Worm (Caenorhabditis elegans) whole organism, late embryonic: ENCODE results near the gene klp-6.

Experiments used
- C38D4.7 ChIP-seq: fragments of 200-800 bp; sonication (Bioruptor generic); optimal IDR thresholded peaks from 2 replicates; lab custom pipeline; 2018; ENCODE audit warnings: mild to moderate bottlenecking, missing genetic modification characterization, moderate library complexity, missing compliant biosample characterization
- K02D7.2 ChIP-seq: sonication (generic microtip); optimal IDR thresholded peaks from 2 replicates; lab custom pipeline; 2017; ENCODE audit warnings: mild to moderate bottlenecking, missing genetic modification characterization, missing compliant biosample characterization
- T23F11.4 ChIP-seq: fragments of 200-800 bp; sonication (Bioruptor generic); optimal IDR thresholded peaks from 2 replicates; lab custom pipeline; 2018; ENCODE audit warnings: mild to moderate bottlenecking, missing genetic modification characterization, missing compliant biosample characterization
- Y22D7AL.16 ChIP-seq: sonication (generic microtip); optimal IDR thresholded peaks from 2 replicates; lab custom pipeline; 2016; ENCODE audit warnings: missing genetic modification characterization, missing compliant biosample characterization
- ceh-14 ChIP-seq: sonication (generic microtip); optimal IDR thresholded peaks from 2 replicates; lab custom pipeline; 2016; ENCODE audit warnings: missing genotype, missing genetic modification characterization, missing compliant biosample characterization
- ceh-18 ChIP-seq: sonication (generic microtip); optimal IDR thresholded peaks from 2 replicates; lab custom pipeline; 2016; ENCODE audit warnings: missing genetic modification characterization, missing compliant biosample characterization
- ceh-19 ChIP-seq: fragments of 200-800 bp; sonication (Bioruptor generic); optimal IDR thresholded peaks from 2 replicates; lab custom pipeline; 2018; ENCODE audit warnings: mild to moderate bottlenecking, missing genetic modification characterization, missing compliant biosample characterization
- ceh-2 ChIP-seq: sonication (generic microtip); optimal IDR thresholded peaks from 2 replicates; lab custom pipeline; 2016; ENCODE audit warnings: missing genotype, missing genetic modification characterization, missing compliant biosample characterization
- ceh-22 ChIP-seq: sonication (generic microtip); optimal IDR thresholded peaks from 2 replicates; lab custom pipeline; 2017; ENCODE audit warnings: missing biosample characterization, missing genetic modification characterization
- ceh-30 ChIP-seq: fragments of 150-350 bp; optimal IDR thresholded peaks from 2 replicates; lab custom pipeline; 2014; ENCODE audit warnings: missing biosample characterization, missing genetic modification characterization
- ceh-31 ChIP-seq: sonication (generic microtip); optimal IDR thresholded peaks from 2 replicates; lab custom pipeline; 2016; ENCODE audit warnings: missing genetic modification characterization, missing compliant biosample characterization
- ceh-45 ChIP-seq: fragments of 200-800 bp; sonication (Bioruptor generic); IDR thresholded peaks from 2 replicates; pipeline ENCODE4 v1.3.6; 2022; ENCODE audit warnings: missing genetic modification reagents, missing genetic modification characterization, missing compliant biosample characterization
- ceh-48 ChIP-seq: sonication (generic microtip); optimal IDR thresholded peaks from 2 replicates; lab custom pipeline; 2016; ENCODE audit warnings: missing genetic modification characterization, inconsistent platforms, missing compliant biosample characterization
- ceh-9 ChIP-seq: sonication (generic microtip); optimal IDR thresholded peaks from 2 replicates; lab custom pipeline; 2016; ENCODE audit warnings: mild to moderate bottlenecking, missing genetic modification characterization, inconsistent platforms, missing compliant biosample characterization
- elt-2 ChIP-seq: sonication (generic microtip); optimal IDR thresholded peaks from 2 replicates; lab custom pipeline; 2016; ENCODE audit warnings: missing genetic modification reagents, missing genetic modification characterization, missing compliant biosample characterization
- ets-4 ChIP-seq: sonication (generic microtip); optimal IDR thresholded peaks from 2 replicates; lab custom pipeline; 2016; ENCODE audit warnings: missing genetic modification characterization, missing compliant biosample characterization
- eyg-1 ChIP-seq: sonication (generic microtip); optimal IDR thresholded peaks from 2 replicates; lab custom pipeline; 2016; ENCODE audit warnings: missing genotype, missing genetic modification characterization, missing compliant biosample characterization
- fkh-10 ChIP-seq: fragments of 150-350 bp; optimal IDR thresholded peaks from 2 replicates; lab custom pipeline; 2014; ENCODE audit warnings: missing biosample characterization, missing genetic modification reagents, missing genetic modification characterization
- gmeb-2 ChIP-seq: sonication (generic microtip); optimal IDR thresholded peaks from 2 replicates; lab custom pipeline; 2016; ENCODE audit warnings: missing genetic modification characterization, inconsistent platforms, missing compliant biosample characterization
- hlh-15 ChIP-seq: sonication (generic microtip); optimal IDR thresholded peaks from 2 replicates; lab custom pipeline; 2016; ENCODE audit warnings: missing genetic modification characterization, missing compliant biosample characterization
- hlh-8 ChIP-seq: sonication (generic microtip); optimal IDR thresholded peaks from 2 replicates; lab custom pipeline; 2016; ENCODE audit warnings: missing genotype, missing genetic modification characterization, missing compliant biosample characterization
- lim-6 ChIP-seq: sonication (generic microtip); optimal IDR thresholded peaks from 2 replicates; lab custom pipeline; 2016; ENCODE audit warnings: missing genetic modification characterization, missing compliant biosample characterization
- lin-11 ChIP-seq: fragments of 200-800 bp; sonication (Bioruptor generic); optimal IDR thresholded peaks from 2 replicates; lab custom pipeline; 2018; ENCODE audit warnings: mild to moderate bottlenecking, missing genetic modification characterization, missing compliant biosample characterization
- madf-2 ChIP-seq: sonication (generic microtip); optimal IDR thresholded peaks from 2 replicates; lab custom pipeline; 2017; ENCODE audit warnings: missing genetic modification characterization, missing compliant biosample characterization
- nhr-11 ChIP-seq: fragments of 150-350 bp; optimal IDR thresholded peaks from 2 replicates; lab custom pipeline; 2014; ENCODE audit warnings: missing biosample characterization, missing genetic modification characterization
- nhr-232 ChIP-seq: sonication (generic microtip); optimal IDR thresholded peaks from 2 replicates; lab custom pipeline; 2016; ENCODE audit warnings: missing genetic modification characterization, missing compliant biosample characterization
- npax-4 ChIP-seq: sonication (generic microtip); optimal IDR thresholded peaks from 2 replicates; lab custom pipeline; 2016; ENCODE audit warnings: missing genetic modification characterization, missing compliant biosample characterization
- odd-2 ChIP-seq: sonication (generic microtip); optimal IDR thresholded peaks from 2 replicates; lab custom pipeline; 2017; ENCODE audit warnings: antibody characterized with exemption, mild to moderate bottlenecking, missing genetic modification characterization, missing compliant biosample characterization
- pag-3 ChIP-seq: sonication (generic microtip); optimal IDR thresholded peaks from 2 replicates; lab custom pipeline; 2016; ENCODE audit warnings: missing compliant biosample characterization, missing genetic modification characterization, borderline replicate concordance
- pax-1 ChIP-seq: fragments of 150-350 bp; optimal IDR thresholded peaks from 2 replicates; lab custom pipeline; 2014; ENCODE audit warnings: missing biosample characterization, missing genetic modification characterization
- pha-2 ChIP-seq: sonication (generic microtip); optimal IDR thresholded peaks from 2 replicates; lab custom pipeline; 2017; ENCODE audit warnings: mild to moderate bottlenecking, missing genetic modification characterization, missing compliant biosample characterization
- pros-1 ChIP-seq: fragments of 150-350 bp; optimal IDR thresholded peaks from 2 replicates; lab custom pipeline; 2014; ENCODE audit warnings: missing biosample characterization, missing genetic modification reagents, missing genetic modification characterization
- ref-2 ChIP-seq: sonication (generic microtip); optimal IDR thresholded peaks from 2 replicates; lab custom pipeline; 2016; ENCODE audit warnings: missing genetic modification characterization, missing compliant biosample characterization
- sdc-2 ChIP-seq: sonication (generic microtip); optimal IDR thresholded peaks from 2 replicates; lab custom pipeline; 2016; ENCODE audit warnings: missing genotype, missing genetic modification characterization, missing compliant biosample characterization
- sox-2 ChIP-seq: fragments of 200-800 bp; sonication (Bioruptor generic); IDR thresholded peaks from 2 replicates; pipeline ENCODE4 v1.3.6; 2022; ENCODE audit warnings: missing genetic modification reagents, missing genetic modification characterization, missing compliant biosample characterization
- sox-4 ChIP-seq: sonication (generic microtip); optimal IDR thresholded peaks from 2 replicates; lab custom pipeline; 2017; ENCODE audit warnings: mild to moderate bottlenecking, missing genetic modification characterization, inconsistent platforms, missing compliant biosample characterization
- syd-9 ChIP-seq: sonication (generic microtip); optimal IDR thresholded peaks from 2 replicates; lab custom pipeline; 2016; ENCODE audit warnings: mild to moderate bottlenecking, missing genetic modification characterization, moderate library complexity, missing compliant biosample characterization
- tbx-7 ChIP-seq: sonication (generic microtip); optimal IDR thresholded peaks from 2 replicates; lab custom pipeline; 2016; ENCODE audit warnings: missing genotype, missing genetic modification characterization, missing compliant biosample characterization
- unc-3 ChIP-seq, 2 experiments: fragments of 200-800 bp in 1 of 2; sonication (Bioruptor generic) in 1 of 2; sonication (generic microtip) in 1 of 2; conservative IDR thresholded peaks in 1 of 2; optimal IDR thresholded peaks in 1 of 2; 2 replicates each; pipeline versions ENCODE4 v1.3.6 to Lab custom; 2016 to 2022; ENCODE audit warnings: missing compliant biosample characterization in 2 of 2, missing genetic modification characterization in 2 of 2, missing genetic modification reagents in 1 of 2
- unc-55 ChIP-seq: sonication (generic microtip); optimal IDR thresholded peaks from 2 replicates; lab custom pipeline; 2017; ENCODE audit warnings: missing biosample characterization, missing genetic modification reagents, missing genetic modification characterization
- unc-86 ChIP-seq: sonication (generic microtip); optimal IDR thresholded peaks from 2 replicates; lab custom pipeline; 2016; ENCODE audit warnings: missing genetic modification characterization, missing compliant biosample characterization
- zip-5 ChIP-seq: sonication (generic microtip); optimal IDR thresholded peaks from 2 replicates; lab custom pipeline; 2016; ENCODE audit warnings: missing genetic modification characterization, missing compliant biosample characterization
- ztf-16 ChIP-seq: sonication (generic microtip); optimal IDR thresholded peaks from 2 replicates; lab custom pipeline; 2017; ENCODE audit warnings: missing genetic modification characterization, missing compliant biosample characterization

Gene klp-6

DNA sequence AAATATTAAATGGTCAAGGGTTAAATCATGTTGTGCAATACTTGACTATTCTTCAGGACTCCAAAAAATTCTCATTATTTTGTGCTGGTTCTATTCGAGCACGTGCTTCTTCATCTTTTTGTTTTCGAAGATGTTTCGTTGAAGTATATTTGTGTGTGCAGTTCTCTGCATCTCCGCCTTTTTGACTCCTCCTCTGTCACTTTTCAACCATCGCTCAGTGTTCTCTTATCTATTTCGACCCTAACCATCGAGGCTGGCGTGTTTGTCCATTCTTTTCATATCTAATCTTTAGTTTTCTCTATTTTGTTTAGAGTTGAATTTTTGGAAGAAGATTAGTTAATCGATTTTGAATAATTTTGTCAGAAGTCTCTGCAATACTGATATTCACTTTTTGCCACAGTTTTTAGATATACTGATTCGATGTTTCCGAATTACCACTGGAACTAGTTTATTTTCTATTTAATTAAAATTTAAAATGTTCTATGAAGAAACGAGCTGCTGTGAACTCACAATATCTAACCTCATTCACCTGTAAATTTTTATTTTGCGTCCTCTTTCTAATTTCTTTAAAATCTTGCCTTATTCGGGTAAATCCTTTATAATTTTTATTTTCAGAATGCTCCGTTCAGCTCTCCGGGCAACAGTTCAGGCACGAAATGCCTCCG lies 46.6 kb downstream of the klp-6 start, which contains the start of gene alh-1:
TSS of gene alh-1 (plus strand) at position 615 of the 665 bp plus-strand sequence.
- TF ChIP-seq unc-3 (GFP tag; conservative IDR thresholded peaks at IDR 0.05; lab: Robert Waterston, UW) (no peak), unc-3 (tag; optimal IDR thresholded peaks at IDR 0.05; lab: Kevin White, UChicago) (no peak), pag-3 (tag; lab: Kevin White, UChicago) (no peak), elt-2 (peak; percentile 61), sox-4 (no peak), ztf-16 (tag; lab: Kevin White, UChicago) (no peak), pha-2 (tag; lab: Kevin White, UChicago) (no peak), ceh-30 (tag; lab: Kevin White, UChicago) (no peak)

- TF ChIP-seq elt-2, result peak; percentile 15
- TF ChIP-seq unc-86 (tag; lab: Kevin White, UChicago), result no peak
- no peak for TF ChIP-seq syd-9 (tag; lab: Kevin White, UChicago)
- no peak for TF ChIP-seq ceh-45
- TF ChIP-seq K02D7.2 (tag; lab: Kevin White, UChicago), result no peak
- TF ChIP-seq nhr-11 (tag; lab: Kevin White, UChicago), result no peak
- no peak for TF ChIP-seq eyg-1 (tag; lab: Kevin White, UChicago)
These were observed 47.3 kb downstream of the klp-6 start for ce11 chrIII:5078062-5078461.

ce11 chrIII:5080700-5081572 lies 50.2 kb downstream of the klp-6 start:
- TF ChIP-seq ceh-45 (peak; percentile 71), nhr-232 (tag; lab: Kevin White, UChicago) (peak; percentile 57), ref-2 (tag; lab: Kevin White, UChicago) (peak; percentile 75), ets-4 (peak; percentile 82), Y22D7AL.16 (tag; lab: Kevin White, UChicago) (peak; percentile 28), hlh-8 (tag; lab: Kevin White, UChicago) (no peak), sox-4 (peak; percentile 57), lin-11 (tag; lab: Kevin White, UChicago) (peak; percentile 49), madf-2 (tag; lab: Kevin White, UChicago) (peak; percentile 58), ceh-30 (tag; lab: Kevin White, UChicago) (no peak), pax-1 (no peak), ceh-2 (tag; lab: Kevin White, UChicago) (peak; percentile 60), unc-3 (GFP tag; conservative IDR thresholded peaks at IDR 0.05; lab: Robert Waterston, UW) (0 out of 2 replicates have a peak, but pooled peaks have one; percentile 52), unc-3 (tag; optimal IDR thresholded peaks at IDR 0.05; lab: Kevin White, UChicago) (peak; percentile 25), lim-6 (peak; percentile 5), gmeb-2 (tag; lab: Kevin White, UChicago) (peak; percentile 29), npax-4 (tag; lab: Kevin White, UChicago) (peak; percentile 29), unc-55 (GFP tag; lab: Kevin White, UChicago) (no peak), C38D4.7 (GFP tag; lab: Kevin White, UChicago) (peak; percentile 73), unc-86 (tag; lab: Kevin White, UChicago) (peak; percentile 57), T23F11.4 (GFP tag; lab: Kevin White, UChicago) (peak; percentile 28), ceh-19 (GFP tag; lab: Kevin White, UChicago) (peak; percentile 73), tbx-7 (tag; lab: Kevin White, UChicago) (peak; percentile 26), ceh-31 (tag; lab: Kevin White, UChicago) (peak; percentile 25), zip-5 (peak; percentile 72), eyg-1 (tag; lab: Kevin White, UChicago) (no peak), fkh-10 (GFP tag; lab: Kevin White, UChicago) (no peak), ceh-18 (tag; lab: Kevin White, UChicago) (peak; percentile 38), odd-2 (no peak), sdc-2 (tag; lab: Kevin White, UChicago) (peak; percentile 46), pros-1 (tag; lab: Kevin White, UChicago) (no peak), ztf-16 (tag; lab: Kevin White, UChicago) (peak; percentile 51), sox-2 (GFP tag; lab: Robert Waterston, UW) (peak; percentile 60), ceh-48 (tag; lab: Kevin White, UChicago) (no peak), ceh-9 (peak; percentile 14), syd-9 (tag; lab: Kevin White, UChicago) (no peak), nhr-11 (tag; lab: Kevin White, UChicago) (no peak), ceh-14 (tag; lab: Kevin White, UChicago) (peak; percentile 82), ceh-22 (tag; lab: Kevin White, UChicago) (no peak), hlh-15 (tag; lab: Kevin White, UChicago) (no peak), elt-2 (peak; percentile 76), pag-3 (tag; lab: Kevin White, UChicago) (no peak)
